Fruit fly (Drosophila melanogaster) whole organism, embryonic: ENCODE results near the gene tw.

Source experiments
- Antp ChIP-seq: fragments of 200-800 bp; sonication (Bioruptor generic); optimal IDR thresholded peaks from 3 replicates; lab custom pipeline; 2016; ENCODE audit warnings: missing biosample characterization, missing genetic modification characterization
- Bdp1 ChIP-seq: fragments of 200-800 bp; sonication (Bioruptor generic); optimal IDR thresholded peaks from 3 replicates; lab custom pipeline; 2016; ENCODE audit warnings: missing biosample characterization, missing genetic modification characterization
- Bteb2 ChIP-seq: fragments of 200-800 bp; sonication (Bioruptor generic); optimal IDR thresholded peaks from 2 replicates; lab custom pipeline; 2016; ENCODE audit warnings: missing biosample characterization, missing genetic modification characterization
- CG11247 ChIP-seq: fragments of 200-800 bp; sonication (Bioruptor generic); IDR thresholded peaks from 2 replicates; pipeline ENCODE4 v1.3.6; 2022; ENCODE audit warnings: missing biosample characterization, missing genetic modification characterization
- CG12071 ChIP-seq: fragments of 200-800 bp; sonication (Bioruptor generic); optimal IDR thresholded peaks from 3 replicates; lab custom pipeline; 2018; ENCODE audit warnings: missing biosample characterization, mild to moderate bottlenecking, missing genetic modification characterization
- CG12659 ChIP-seq: fragments of 200-800 bp; sonication (Bioruptor generic); optimal IDR thresholded peaks from 3 replicates; lab custom pipeline; 2017; ENCODE audit warnings: mild to moderate bottlenecking, missing biosample characterization, missing genetic modification reagents, missing genetic modification characterization
- CG12769 ChIP-seq: fragments of 200-800 bp; sonication (Bioruptor generic); optimal IDR thresholded peaks from 2 replicates; lab custom pipeline; 2019; ENCODE audit warnings: missing biosample characterization, mild to moderate bottlenecking, missing genetic modification characterization, moderate library complexity
- CG15696 ChIP-seq: fragments of 200-800 bp; sonication (Bioruptor generic); optimal IDR thresholded peaks from 2 replicates; lab custom pipeline; 2019; ENCODE audit warnings: missing biosample characterization, mild to moderate bottlenecking, missing genetic modification characterization, moderate library complexity
- CG18011 ChIP-seq: fragments of 200-800 bp; sonication (Bioruptor generic); optimal IDR thresholded peaks from 2 replicates; lab custom pipeline; 2017; ENCODE audit warnings: missing biosample characterization, missing genetic modification characterization, mild to moderate bottlenecking, moderate library complexity, missing genotype
- CG2875 ChIP-seq: fragments of 200-800 bp; sonication (Bioruptor generic); optimal IDR thresholded peaks from 2 replicates; lab custom pipeline; 2017; ENCODE audit warnings: missing biosample characterization, mild to moderate bottlenecking, missing genetic modification characterization, missing genetic modification reagents
- CG4328 ChIP-seq: fragments of 200-800 bp; sonication (Bioruptor generic); optimal IDR thresholded peaks from 3 replicates; lab custom pipeline; 2017; ENCODE audit warnings: missing biosample characterization, missing genetic modification reagents, missing genetic modification characterization
- CG4424 ChIP-seq: fragments of 200-800 bp; sonication (Bioruptor generic); optimal IDR thresholded peaks from 3 replicates; lab custom pipeline; 2016; ENCODE audit warnings: missing biosample characterization, missing genetic modification characterization
- CG6683 ChIP-seq: fragments of 200-800 bp; sonication (Bioruptor generic); optimal IDR thresholded peaks from 2 replicates; lab custom pipeline; 2017; ENCODE audit warnings: missing biosample characterization, mild to moderate bottlenecking, missing genetic modification characterization, missing genetic modification reagents
- CG9727 ChIP-seq: fragments of 200-800 bp; sonication (Bioruptor generic); optimal IDR thresholded peaks from 3 replicates; lab custom pipeline; 2017; ENCODE audit warnings: missing biosample characterization, mild to moderate bottlenecking, missing genetic modification characterization
- CG9817 ChIP-seq: fragments of 200-800 bp; sonication (Bioruptor generic); optimal IDR thresholded peaks from 2 replicates; lab custom pipeline; 2018; ENCODE audit warnings: missing biosample characterization, mild to moderate bottlenecking, missing genetic modification characterization, moderate library complexity
- Camta ChIP-seq: fragments of 200-800 bp; sonication (Bioruptor generic); optimal IDR thresholded peaks from 2 replicates; lab custom pipeline; 2016; ENCODE audit warnings: missing biosample characterization, missing genetic modification characterization
- CkIIα-i1 ChIP-seq: fragments of 200-800 bp; sonication (Bioruptor generic); IDR thresholded peaks from 2 replicates; pipeline ENCODE4 v1.3.6; 2022; ENCODE audit warnings: missing biosample characterization, missing genetic modification characterization
- Gug ChIP-seq: fragments of 200-800 bp; sonication (Bioruptor generic); IDR thresholded peaks from 4 replicates; pipeline ENCODE4 v1.3.6; 2022; ENCODE audit warnings: missing biosample characterization, missing genetic modification characterization
- HmgD ChIP-seq: fragments of 200-800 bp; sonication (Bioruptor generic); optimal IDR thresholded peaks from 3 replicates; lab custom pipeline; 2016; ENCODE audit warnings: missing biosample characterization, missing genetic modification characterization
- Hmr ChIP-seq: fragments of 200-800 bp; sonication (Bioruptor generic); optimal IDR thresholded peaks from 3 replicates; lab custom pipeline; 2017; ENCODE audit warnings: mild to moderate bottlenecking, missing biosample characterization, missing genetic modification reagents, missing genetic modification characterization
- MTF-1 ChIP-seq: fragments of 200-800 bp; sonication (Bioruptor generic); optimal IDR thresholded peaks from 2 replicates; lab custom pipeline; 2018; ENCODE audit warnings: missing biosample characterization, mild to moderate bottlenecking, missing genetic modification characterization, borderline replicate concordance
- Nf-YC ChIP-seq: fragments of 200-800 bp; optimal IDR thresholded peaks from 3 replicates; lab custom pipeline; 2019; ENCODE audit warnings: missing biosample characterization, mild to moderate bottlenecking, missing genetic modification characterization, moderate library complexity
- Sin3A ChIP-seq: fragments of >200 bp; optimal IDR thresholded peaks from 2 replicates; lab custom pipeline; 2018
- Spps ChIP-seq: fragments of 200-800 bp; sonication (Bioruptor generic); optimal IDR thresholded peaks from 2 replicates; lab custom pipeline; 2018; ENCODE audit warnings: missing biosample characterization, mild to moderate bottlenecking, missing genetic modification characterization
- Ssrp ChIP-seq: fragments of 200-800 bp; sonication (Bioruptor generic); optimal IDR thresholded peaks from 2 replicates; lab custom pipeline; 2018; ENCODE audit warnings: missing biosample characterization, mild to moderate bottlenecking, missing genetic modification characterization, moderate library complexity
- Tbp ChIP-seq: fragments of >200 bp; optimal IDR thresholded peaks from 2 replicates; lab custom pipeline; 2018; ENCODE audit warnings: missing biosample characterization, missing genetic modification characterization
- Vsx1 ChIP-seq: fragments of 200-800 bp; sonication (Bioruptor generic); optimal IDR thresholded peaks from 2 replicates; lab custom pipeline; 2017; ENCODE audit warnings: missing biosample characterization, mild to moderate bottlenecking, missing genetic modification characterization, missing genetic modification reagents
- abd-A ChIP-seq: fragments of 200-800 bp; sonication (Bioruptor generic); optimal IDR thresholded peaks from 3 replicates; lab custom pipeline; 2019; ENCODE audit warnings: missing biosample characterization, mild to moderate bottlenecking, missing genetic modification characterization, moderate library complexity
- al ChIP-seq: fragments of 200-800 bp; sonication (Bioruptor generic); IDR thresholded peaks from 2 replicates; pipeline ENCODE4 v1.3.6; 2022; ENCODE audit warnings: missing biosample characterization, missing genetic modification characterization
- bbx ChIP-seq: fragments of 200-800 bp; sonication (Bioruptor generic); IDR thresholded peaks from 2 replicates; pipeline ENCODE4 v1.3.6; 2022; ENCODE audit warnings: missing biosample characterization, missing genetic modification characterization; ENCODE audit not compliant: partially characterized antibody
- cas ChIP-seq: fragments of 200-800 bp; sonication (Bioruptor generic); IDR thresholded peaks from 2 replicates; pipeline ENCODE4 v1.3.6; 2022; ENCODE audit warnings: missing biosample characterization, missing genetic modification characterization
- crp ChIP-seq, 2 experiments: fragments of 200-800 bp; sonication (Bioruptor generic); optimal IDR thresholded peaks; 2 replicates in 1 of 2; 3 replicates in 1 of 2; lab custom pipeline; 2017; ENCODE audit warnings: missing biosample characterization in 2 of 2, missing genetic modification characterization in 2 of 2, mild to moderate bottlenecking in 1 of 2, moderate library complexity in 1 of 2
- da ChIP-seq: fragments of 200-800 bp; sonication (Bioruptor generic); optimal IDR thresholded peaks from 2 replicates; lab custom pipeline; 2016; ENCODE audit warnings: missing biosample characterization, missing genetic modification characterization
- dm ChIP-seq: fragments of 200-800 bp; sonication (Bioruptor generic); optimal IDR thresholded peaks from 3 replicates; lab custom pipeline; 2016; ENCODE audit warnings: missing biosample characterization, missing genetic modification characterization
- fd3F ChIP-seq: fragments of 200-800 bp; sonication (Bioruptor generic); optimal IDR thresholded peaks from 2 replicates; lab custom pipeline; 2018; ENCODE audit warnings: missing biosample characterization, mild to moderate bottlenecking, missing genetic modification characterization, moderate library complexity
- ham ChIP-seq: fragments of 200-800 bp; sonication (Bioruptor generic); IDR thresholded peaks from 2 replicates; pipeline ENCODE4 v1.3.6; 2022; ENCODE audit warnings: missing biosample characterization, missing genetic modification characterization
- lola ChIP-seq, 3 experiments: fragments of >200 bp in 2 of 3; fragments of 200-800 bp in 1 of 3; sonication (Bioruptor generic) in 1 of 3; optimal IDR thresholded peaks; 2 replicates each; lab custom pipeline; 2017 to 2019; ENCODE audit warnings: missing biosample characterization in 3 of 3, missing genetic modification characterization in 3 of 3, mild to moderate bottlenecking in 1 of 3, moderate library complexity in 1 of 3
- mld ChIP-seq: fragments of 200-800 bp; sonication (Bioruptor generic); IDR thresholded peaks from 3 replicates; pipeline ENCODE4 v1.3.6; 2022; ENCODE audit warnings: missing biosample characterization, missing genetic modification characterization; ENCODE audit not compliant: partially characterized antibody
- nerfin-1 ChIP-seq: fragments of 200-800 bp; sonication (Bioruptor generic); optimal IDR thresholded peaks from 3 replicates; lab custom pipeline; 2019; ENCODE audit warnings: missing biosample characterization, mild to moderate bottlenecking, missing genetic modification characterization, moderate library complexity
- slbo ChIP-seq: fragments of 200-800 bp; sonication (Bioruptor generic); IDR thresholded peaks from 2 replicates; pipeline ENCODE4 v1.3.6; 2022; ENCODE audit warnings: missing biosample characterization, missing genetic modification characterization
- ssp ChIP-seq: fragments of 200-800 bp; sonication (Bioruptor generic); IDR thresholded peaks from 2 replicates; pipeline ENCODE4 v1.3.6; 2022; ENCODE audit warnings: missing biosample characterization, missing genetic modification characterization
- sug ChIP-seq: fragments of 200-800 bp; optimal IDR thresholded peaks from 2 replicates; lab custom pipeline; 2019; ENCODE audit warnings: missing biosample characterization, mild to moderate bottlenecking, missing genetic modification characterization, moderate library complexity
- tap ChIP-seq: fragments of 200-800 bp; optimal IDR thresholded peaks from 3 replicates; lab custom pipeline; 2019; ENCODE audit warnings: missing biosample characterization, mild to moderate bottlenecking, missing genetic modification characterization, moderate library complexity
- tin ChIP-seq: fragments of 200-800 bp; sonication (Bioruptor generic); optimal IDR thresholded peaks from 3 replicates; lab custom pipeline; 2016; ENCODE audit warnings: missing biosample characterization, missing genetic modification characterization
- tio ChIP-seq: fragments of 200-800 bp; sonication (Bioruptor generic); optimal IDR thresholded peaks from 2 replicates; lab custom pipeline; 2017; ENCODE audit warnings: missing biosample characterization, missing genetic modification characterization, inconsistent platforms
- unpg ChIP-seq: fragments of 200-800 bp; sonication (Bioruptor generic); optimal IDR thresholded peaks from 3 replicates; lab custom pipeline; 2018; ENCODE audit warnings: missing biosample characterization, mild to moderate bottlenecking, missing genetic modification characterization, moderate library complexity
- wek ChIP-seq: fragments of 200-800 bp; sonication (Bioruptor generic); optimal IDR thresholded peaks from 3 replicates; lab custom pipeline; 2018; ENCODE audit warnings: missing biosample characterization, mild to moderate bottlenecking, missing genetic modification characterization, moderate library complexity
- zf30C ChIP-seq: fragments of 200-800 bp; sonication (Bioruptor generic); optimal IDR thresholded peaks from 3 replicates; lab custom pipeline; 2018; ENCODE audit warnings: missing biosample characterization, mild to moderate bottlenecking, missing genetic modification characterization

The tw gene

dm6 chrX:755642-756332 is 28.8 kb upstream of the tw start (continued):
- TF ChIP-seq tap (tag; lab: Kevin White, UChicago) (peak; percentile 74), CG9817 (tag; lab: Kevin White, UChicago) (peak; percentile 81), mld (GFP tag; lab: Robert Waterston, UW) (no peak), Gug (peak; percentile 80; the same call in 3 of the 4 replicates), Camta (GFP tag; lab: Kevin White, UChicago) (peak; percentile 65), wek (GFP tag; lab: Kevin White, UChicago) (peak; percentile 21), Ssrp (tag; lab: Kevin White, UChicago) (peak; percentile 59), cas (GFP tag; lab: Robert Waterston, UW) (peak; percentile 76), CG12769 (tag; lab: Kevin White, UChicago) (peak; percentile 98), Bdp1 (GFP tag; lab: Kevin White, UChicago) (peak; percentile 72), CG2875 (GFP tag; lab: Kevin White, UChicago) (peak; percentile 64), sug (tag; lab: Kevin White, UChicago) (peak; percentile 68), Antp (GFP tag; lab: Kevin White, UChicago) (peak; percentile 85), CkIIα-i1 (GFP tag; lab: Robert Waterston, UW) (0 out of 2 replicates have a peak, but pooled peaks have one; percentile 3), MTF-1 (GFP tag; lab: Kevin White, UChicago) (peak; percentile 64), ssp (GFP tag; lab: Robert Waterston, UW) (peak; percentile 66), crp (GFP tag; optimal IDR thresholded peaks at IDR 0.05; lab: Kevin White, UChicago) (peak in 1 of 2 experiments; percentile 7), CG4424 (peak; percentile 72), CG12659 (GFP tag; lab: Kevin White, UChicago) (peak; percentile 78), HmgD (GFP tag; lab: Kevin White, UChicago) (peak; percentile 57), CG4328 (GFP tag; lab: Kevin White, UChicago) (no peak), Nf-YC (peak; percentile 55), lola (GFP tag; optimal IDR thresholded peaks at IDR 0.05; lab: Kevin White, UChicago) (peak in 1 of 3 experiments; percentile 36), Sin3A (no peak), Tbp (GFP tag; lab: Kevin White, UChicago) (no peak), nerfin-1 (tag; lab: Kevin White, UChicago) (peak; percentile 36), CG9727 (GFP tag; lab: Kevin White, UChicago) (peak; percentile 71), Bteb2 (GFP tag; lab: Kevin White, UChicago) (peak; percentile 88), CG18011 (peak; percentile 76), unpg (GFP tag; lab: Kevin White, UChicago) (peak; percentile 83), CG15696 (tag; lab: Kevin White, UChicago) (peak; percentile 20), CG6683 (peak; percentile 66), ham (peak; percentile 58; the same call in 1 of the 2 replicates), slbo (GFP tag; lab: Robert Waterston, UW) (peak; percentile 96), da (GFP tag; lab: Kevin White, UChicago) (peak; percentile 35), tio (GFP tag; lab: Kevin White, UChicago) (no peak), fd3F (GFP tag; lab: Kevin White, UChicago) (peak; percentile 70), zf30C (GFP tag; lab: Kevin White, UChicago) (peak; percentile 78), Vsx1 (GFP tag; lab: Kevin White, UChicago) (peak; percentile 58), CG11247 (GFP tag; lab: Robert Waterston, UW) (peak; percentile 88), dm (GFP tag; lab: Kevin White, UChicago) (peak; percentile 73), bbx (GFP tag; lab: Robert Waterston, UW) (no peak), tin (GFP tag; lab: Kevin White, UChicago) (peak; percentile 78), abd-A (tag; lab: Kevin White, UChicago) (no peak), al (GFP tag; lab: Robert Waterston, UW) (peak; percentile 89), Spps (no peak), Hmr (peak; percentile 92), CG12071 (GFP tag; lab: Kevin White, UChicago) (peak; percentile 76)
